Fruit fly (Drosophila melanogaster) whole organism, prepupa: ENCODE data around the gene CG32847.

Experiments used
- CG11294 ChIP-seq: fragments of 200-800 bp; sonication (Bioruptor generic); IDR thresholded peaks from 2 replicates; pipeline ENCODE4 v1.3.6; 2022; ENCODE audit warnings: missing biosample characterization, missing genetic modification characterization
- CG11902 ChIP-seq: fragments of 200-800 bp; sonication (Bioruptor generic); optimal IDR thresholded peaks from 3 replicates; lab custom pipeline; 2016; ENCODE audit warnings: missing biosample characterization, missing genetic modification characterization
- CG16779 ChIP-seq: fragments of 200-800 bp; sonication (Bioruptor generic); optimal IDR thresholded peaks from 3 replicates; lab custom pipeline; 2017; ENCODE audit warnings: missing biosample characterization, mild to moderate bottlenecking, missing genetic modification characterization
- CG6792 ChIP-seq: fragments of 200-800 bp; sonication (Bioruptor generic); optimal IDR thresholded peaks from 3 replicates; lab custom pipeline; 2016; ENCODE audit warnings: missing biosample characterization, missing genetic modification characterization
- Eip93F ChIP-seq: fragments of 200-800 bp; sonication (Bioruptor generic); optimal IDR thresholded peaks from 2 replicates; lab custom pipeline; 2016; ENCODE audit warnings: missing biosample characterization, mild to moderate bottlenecking, missing genetic modification characterization
- Sox102F ChIP-seq: fragments of 200-800 bp; sonication (Bioruptor generic); optimal IDR thresholded peaks from 2 replicates; lab custom pipeline; 2016; ENCODE audit warnings: missing biosample characterization, mild to moderate bottlenecking, missing genetic modification characterization
- spab ChIP-seq: fragments of 200-800 bp; sonication (Bioruptor generic); optimal IDR thresholded peaks from 2 replicates; lab custom pipeline; 2017; ENCODE audit warnings: missing biosample characterization, mild to moderate bottlenecking, missing genetic modification characterization, missing genetic modification reagents

DNA sequence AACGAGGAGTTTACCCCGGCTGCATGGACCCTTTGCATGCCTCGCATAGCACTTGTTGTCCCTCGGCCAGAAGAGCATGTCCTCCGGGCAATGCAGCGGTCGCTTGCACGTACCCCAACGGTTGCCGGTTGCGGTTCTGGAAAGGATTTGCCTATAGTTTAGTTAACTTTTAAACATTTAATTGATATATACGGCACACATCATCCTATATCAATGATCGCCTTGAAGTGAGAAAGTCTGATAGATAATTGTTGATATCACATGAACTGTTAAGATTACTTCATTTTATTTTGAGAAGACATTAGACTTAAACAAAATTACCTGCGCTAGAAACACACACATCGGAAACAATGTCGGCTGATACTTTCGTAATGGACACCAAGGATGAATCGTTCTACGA is at the start of gene CG32847:
- TF ChIP-seq CG11902 = no peak
- TF ChIP-seq CG11294 (GFP tag; lab: Robert Waterston, UW) = no peak
- no peak for TF ChIP-seq CG16779 (tag; lab: Kevin White, UChicago)
- TF ChIP-seq Eip93F (GFP tag; lab: Kevin White, UChicago) = no peak
- TF ChIP-seq Sox102F (GFP tag; lab: Kevin White, UChicago) = no peak
- TF ChIP-seq CG6792 (GFP tag; lab: Kevin White, UChicago) = no peak
- TF ChIP-seq spab (GFP tag; lab: Kevin White, UChicago) = no peak
